Fruit fly (Drosophila melanogaster) whole organism, embryonic: ENCODE measurements around the gene NC2beta.

Experiments used
- Bgb ChIP-seq: fragments of 200-800 bp; sonication (Bioruptor generic); IDR thresholded peaks from 2 replicates; pipeline ENCODE4 v1.3.6; 2022; ENCODE audit warnings: missing biosample characterization, missing genetic modification characterization; ENCODE audit not compliant: partially characterized antibody
- CG12155 ChIP-seq: fragments of 200-800 bp; sonication (Bioruptor generic); optimal IDR thresholded peaks from 3 replicates; lab custom pipeline; 2016; ENCODE audit warnings: missing biosample characterization, missing genetic modification characterization
- CG12236 ChIP-seq: fragments of 200-800 bp; sonication (Bioruptor generic); optimal IDR thresholded peaks from 2 replicates; lab custom pipeline; 2016; ENCODE audit warnings: missing biosample characterization, missing genetic modification characterization
- CG12391 ChIP-seq: fragments of 200-800 bp; sonication (Bioruptor generic); optimal IDR thresholded peaks from 3 replicates; lab custom pipeline; 2018; ENCODE audit warnings: missing biosample characterization, mild to moderate bottlenecking, missing genetic modification characterization, moderate library complexity
- CG13287 ChIP-seq: fragments of 200-800 bp; sonication (Bioruptor generic); IDR thresholded peaks from 2 replicates; pipeline ENCODE4 v1.3.6; 2022; ENCODE audit warnings: missing biosample characterization, missing genetic modification characterization; ENCODE audit not compliant: partially characterized antibody
- CG13894 ChIP-seq: fragments of 200-800 bp; sonication (Bioruptor generic); optimal IDR thresholded peaks from 3 replicates; lab custom pipeline; 2018; ENCODE audit warnings: missing biosample characterization, mild to moderate bottlenecking, missing genetic modification characterization, moderate library complexity
- CG15514 ChIP-seq: fragments of 200-800 bp; sonication (Bioruptor generic); optimal IDR thresholded peaks from 3 replicates; lab custom pipeline; 2017; ENCODE audit warnings: missing biosample characterization, missing genetic modification characterization, mild to moderate bottlenecking, moderate library complexity, missing genetic modification reagents
- CG15601 ChIP-seq: fragments of 200-800 bp; sonication (Bioruptor generic); optimal IDR thresholded peaks from 3 replicates; lab custom pipeline; 2019; ENCODE audit warnings: missing biosample characterization, mild to moderate bottlenecking, missing genetic modification characterization, moderate library complexity
- CG1602 ChIP-seq: fragments of 200-800 bp; sonication (Bioruptor generic); optimal IDR thresholded peaks from 3 replicates; lab custom pipeline; 2016; ENCODE audit warnings: missing biosample characterization, missing genetic modification characterization
- CG17829 ChIP-seq: fragments of 200-800 bp; optimal IDR thresholded peaks from 2 replicates; lab custom pipeline; 2019; ENCODE audit warnings: missing biosample characterization, mild to moderate bottlenecking, missing genetic modification characterization, moderate library complexity
- CG18011 ChIP-seq: fragments of 200-800 bp; sonication (Bioruptor generic); optimal IDR thresholded peaks from 2 replicates; lab custom pipeline; 2017; ENCODE audit warnings: missing biosample characterization, missing genetic modification characterization, mild to moderate bottlenecking, moderate library complexity, missing genotype
- CG2116 ChIP-seq: fragments of 200-800 bp; sonication (Bioruptor generic); optimal IDR thresholded peaks from 3 replicates; lab custom pipeline; 2018; ENCODE audit warnings: missing biosample characterization, mild to moderate bottlenecking, missing genetic modification characterization
- CG30020 ChIP-seq: fragments of 200-800 bp; optimal IDR thresholded peaks from 2 replicates; lab custom pipeline; 2019; ENCODE audit warnings: missing biosample characterization, mild to moderate bottlenecking, missing genetic modification characterization, moderate library complexity
- CG34224 ChIP-seq: fragments of 200-800 bp; sonication (Bioruptor generic); IDR thresholded peaks from 3 replicates; pipeline ENCODE4 v1.3.6; 2022; ENCODE audit warnings: missing biosample characterization, missing genetic modification characterization; ENCODE audit not compliant: partially characterized antibody
- CG4617 ChIP-seq: fragments of 200-800 bp; sonication (Bioruptor generic); optimal IDR thresholded peaks from 3 replicates; lab custom pipeline; 2016; ENCODE audit warnings: missing biosample characterization, missing genetic modification characterization, borderline replicate concordance
- CG8388 ChIP-seq: fragments of 200-800 bp; sonication (Bioruptor generic); optimal IDR thresholded peaks from 2 replicates; lab custom pipeline; 2019; ENCODE audit warnings: missing biosample characterization, mild to moderate bottlenecking, missing genetic modification characterization, moderate library complexity
- CoRest ChIP-seq: fragments of 200-800 bp; sonication (Bioruptor generic); optimal IDR thresholded peaks from 3 replicates; lab custom pipeline; 2018; ENCODE audit warnings: missing biosample characterization, mild to moderate bottlenecking, missing genetic modification characterization, moderate library complexity
- HLH4C ChIP-seq: fragments of 200-800 bp; sonication (Bioruptor generic); IDR thresholded peaks from 3 replicates; pipeline ENCODE4 v1.3.6; 2022; ENCODE audit warnings: missing biosample characterization, missing genetic modification characterization; ENCODE audit not compliant: partially characterized antibody
- Hmr ChIP-seq: fragments of 200-800 bp; sonication (Bioruptor generic); optimal IDR thresholded peaks from 3 replicates; lab custom pipeline; 2017; ENCODE audit warnings: mild to moderate bottlenecking, missing biosample characterization, missing genetic modification reagents, missing genetic modification characterization
- Lhr ChIP-seq: fragments of 200-800 bp; sonication (Bioruptor generic); optimal IDR thresholded peaks from 3 replicates; lab custom pipeline; 2017; ENCODE audit warnings: mild to moderate bottlenecking, missing biosample characterization, missing genetic modification reagents, missing genetic modification characterization
- MESR4 ChIP-seq: fragments of 200-800 bp; sonication (Bioruptor generic); optimal IDR thresholded peaks from 2 replicates; lab custom pipeline; 2018; ENCODE audit warnings: missing biosample characterization, mild to moderate bottlenecking, missing genetic modification characterization, moderate library complexity
- Myb ChIP-seq: fragments of 200-800 bp; sonication (Bioruptor generic); optimal IDR thresholded peaks from 2 replicates; lab custom pipeline; 2016; ENCODE audit warnings: missing biosample characterization, missing genetic modification characterization
- Sin3A ChIP-seq: fragments of >200 bp; optimal IDR thresholded peaks from 2 replicates; lab custom pipeline; 2018
- Sry-δ ChIP-seq: fragments of 200-800 bp; sonication (Bioruptor generic); optimal IDR thresholded peaks from 2 replicates; lab custom pipeline; 2016; ENCODE audit warnings: missing biosample characterization, missing genetic modification characterization
- Ssrp ChIP-seq: fragments of 200-800 bp; sonication (Bioruptor generic); optimal IDR thresholded peaks from 2 replicates; lab custom pipeline; 2018; ENCODE audit warnings: missing biosample characterization, mild to moderate bottlenecking, missing genetic modification characterization, moderate library complexity
- Stat92E ChIP-seq, 3 experiments: fragments of >200 bp in 2 of 3; fragments of 200-800 bp in 1 of 3; sonication (Bioruptor generic) in 1 of 3; optimal IDR thresholded peaks; 2 replicates each; lab custom pipeline; 2017 to 2019; ENCODE audit warnings: missing biosample characterization in 3 of 3, missing genetic modification characterization in 3 of 3, mild to moderate bottlenecking in 1 of 3, moderate library complexity in 1 of 3
- ap ChIP-seq: fragments of 200-800 bp; sonication (Bioruptor generic); IDR thresholded peaks from 2 replicates; pipeline ENCODE4 v1.3.6; 2022; ENCODE audit warnings: missing biosample characterization, missing genetic modification characterization
- bbx ChIP-seq: fragments of 200-800 bp; sonication (Bioruptor generic); IDR thresholded peaks from 2 replicates; pipeline ENCODE4 v1.3.6; 2022; ENCODE audit warnings: missing biosample characterization, missing genetic modification characterization; ENCODE audit not compliant: partially characterized antibody
- bcd ChIP-seq: fragments of 200-800 bp; sonication (Bioruptor generic); optimal IDR thresholded peaks from 2 replicates; lab custom pipeline; 2017; ENCODE audit warnings: missing biosample characterization, mild to moderate bottlenecking, missing genetic modification characterization
- dysf ChIP-seq: fragments of 200-800 bp; sonication (Bioruptor generic); IDR thresholded peaks from 3 replicates; pipeline ENCODE4 v1.3.6; 2022; ENCODE audit warnings: missing biosample characterization, missing genetic modification characterization
- gcm2 ChIP-seq: fragments of 200-800 bp; sonication (Bioruptor generic); optimal IDR thresholded peaks from 2 replicates; lab custom pipeline; 2016; ENCODE audit warnings: missing biosample characterization, missing genetic modification characterization
- gsb-n ChIP-seq: fragments of 200-800 bp; sonication (Bioruptor generic); optimal IDR thresholded peaks from 3 replicates; lab custom pipeline; 2018; ENCODE audit warnings: missing biosample characterization, mild to moderate bottlenecking, missing genetic modification characterization
- ham ChIP-seq: fragments of 200-800 bp; sonication (Bioruptor generic); IDR thresholded peaks from 2 replicates; pipeline ENCODE4 v1.3.6; 2022; ENCODE audit warnings: missing biosample characterization, missing genetic modification characterization
- hbn ChIP-seq: fragments of 200-800 bp; sonication (Bioruptor generic); IDR thresholded peaks from 2 replicates; pipeline ENCODE4 v1.3.6; 2022; ENCODE audit warnings: missing biosample characterization, missing genetic modification characterization; ENCODE audit not compliant: partially characterized antibody
- kni ChIP-seq: fragments of 200-800 bp; sonication (Bioruptor generic); optimal IDR thresholded peaks from 3 replicates; lab custom pipeline; 2017; ENCODE audit warnings: mild to moderate bottlenecking, missing biosample characterization, missing genetic modification reagents, missing genetic modification characterization
- knrl ChIP-seq: fragments of 200-800 bp; sonication (Bioruptor generic); IDR thresholded peaks from 3 replicates; pipeline ENCODE4 v1.3.6; 2022; ENCODE audit warnings: missing biosample characterization, missing genetic modification characterization; ENCODE audit not compliant: partially characterized antibody
- pho ChIP-seq: fragments of 200-800 bp; sonication (Bioruptor generic); optimal IDR thresholded peaks from 2 replicates; lab custom pipeline; 2016; ENCODE audit warnings: missing biosample characterization, missing genetic modification characterization
- pzg ChIP-seq: fragments of 200-800 bp; sonication (Bioruptor generic); optimal IDR thresholded peaks from 3 replicates; lab custom pipeline; 2018; ENCODE audit warnings: missing biosample characterization, mild to moderate bottlenecking, missing genetic modification characterization, moderate library complexity
- ranshi ChIP-seq: fragments of 200-800 bp; sonication (Bioruptor generic); IDR thresholded peaks from 2 replicates; pipeline ENCODE4 v1.3.6; 2022; ENCODE audit warnings: missing biosample characterization, missing genetic modification characterization
- repo ChIP-seq: fragments of 200-800 bp; sonication (Bioruptor generic); optimal IDR thresholded peaks from 2 replicates; lab custom pipeline; 2016; ENCODE audit warnings: missing biosample characterization, missing genetic modification characterization
- row ChIP-seq: fragments of 200-800 bp; sonication (Bioruptor generic); IDR thresholded peaks from 3 replicates; pipeline ENCODE4 v1.3.6; 2022; ENCODE audit warnings: missing biosample characterization, missing genetic modification characterization
- sna ChIP-seq: fragments of 200-800 bp; sonication (Bioruptor generic); IDR thresholded peaks from 2 replicates; pipeline ENCODE4 v1.3.6; 2022; ENCODE audit warnings: missing biosample characterization, missing genetic modification characterization; ENCODE audit not compliant: partially characterized antibody
- sqz ChIP-seq: fragments of 200-800 bp; sonication (Bioruptor generic); optimal IDR thresholded peaks from 3 replicates; lab custom pipeline; 2018; ENCODE audit warnings: missing biosample characterization, mild to moderate bottlenecking, missing genetic modification characterization
- stc ChIP-seq: fragments of 200-800 bp; sonication (Bioruptor generic); IDR thresholded peaks from 2 replicates; pipeline ENCODE4 v1.3.6; 2022; ENCODE audit warnings: missing biosample characterization, missing genetic modification characterization
- trem ChIP-seq: fragments of 200-800 bp; optimal IDR thresholded peaks from 3 replicates; lab custom pipeline; 2019; ENCODE audit warnings: missing biosample characterization, mild to moderate bottlenecking, missing genetic modification characterization, moderate library complexity
- tup ChIP-seq: fragments of 200-800 bp; sonication (Bioruptor generic); optimal IDR thresholded peaks from 2 replicates; lab custom pipeline; 2016; ENCODE audit warnings: missing biosample characterization, mild to moderate bottlenecking, missing genetic modification characterization, moderate library complexity
- zen ChIP-seq: fragments of 200-800 bp; sonication (Bioruptor generic); optimal IDR thresholded peaks from 3 replicates; lab custom pipeline; 2018; ENCODE audit warnings: missing biosample characterization, mild to moderate bottlenecking, missing genetic modification characterization, moderate library complexity

The NC2beta gene

dm6 chr2L:15057225-15058117 is 49.9 kb downstream of the NC2beta start, which contains the start of gene ck:
Gene ck, minus strand, starts transcription at chr2L:15057862.
- TF ChIP-seq tup (GFP tag; lab: Kevin White, UChicago), result no peak
- TF ChIP-seq CG12155 (GFP tag; lab: Kevin White, UChicago), result peak; percentile 47
- TF ChIP-seq CG1602 (GFP tag; lab: Kevin White, UChicago), result no peak
- TF ChIP-seq pho (GFP tag; lab: Kevin White, UChicago), result no peak
- peak; percentile 80 for TF ChIP-seq Bgb
- peak; percentile 69 for TF ChIP-seq kni (GFP tag; lab: Kevin White, UChicago)
- peak; percentile 64 for TF ChIP-seq Hmr
- TF ChIP-seq CG34224 (GFP tag; lab: Robert Waterston, UW), result peak; percentile 59
- TF ChIP-seq CG15601 (tag; lab: Kevin White, UChicago), result peak; percentile 1
- TF ChIP-seq CG12236 (GFP tag; lab: Kevin White, UChicago), result no peak
- TF ChIP-seq CG17829 (tag; lab: Kevin White, UChicago), result peak; percentile 39
- no peak for TF ChIP-seq Ssrp (tag; lab: Kevin White, UChicago)
- peak; percentile 77 for TF ChIP-seq CG2116
- TF ChIP-seq CG8388 (GFP tag; lab: Kevin White, UChicago), result no peak
- peak; percentile 93 for TF ChIP-seq pzg (GFP tag; lab: Kevin White, UChicago)
- TF ChIP-seq Stat92E (GFP tag; optimal IDR thresholded peaks at IDR 0.05; lab: Kevin White, UChicago), result peak in 1 of 3 experiments; percentile 27
- peak; percentile 60 for TF ChIP-seq knrl (GFP tag; lab: Robert Waterston, UW)
- TF ChIP-seq sqz (GFP tag; lab: Kevin White, UChicago), result no peak
- TF ChIP-seq gcm2, result no peak
- TF ChIP-seq MESR4 (GFP tag; lab: Kevin White, UChicago), result peak; percentile 49
- peak; percentile 64 for TF ChIP-seq Sin3A (lab: Kevin White, UChicago)
- TF ChIP-seq CG4617, result peak; percentile 13
- TF ChIP-seq CG13894 (tag; lab: Kevin White, UChicago), result peak; percentile 23
- TF ChIP-seq dysf, result no peak
- TF ChIP-seq ham (GFP tag; lab: Robert Waterston, UW), result no peak
- no peak for TF ChIP-seq ap (GFP tag; lab: Robert Waterston, UW)
- TF ChIP-seq sna, result peak; percentile 65
- peak; percentile 30; the same call in 1 of the 3 replicates for TF ChIP-seq row (GFP tag; lab: Robert Waterston, UW)
- peak; percentile 82 for TF ChIP-seq Lhr
- TF ChIP-seq bbx (GFP tag; lab: Robert Waterston, UW), result peak; percentile 88
- peak; percentile 2 for TF ChIP-seq CG12391 (tag; lab: Kevin White, UChicago)
- no peak for TF ChIP-seq repo
- TF ChIP-seq bcd (GFP tag; lab: Kevin White, UChicago), result peak; percentile 24
- TF ChIP-seq HLH4C (GFP tag; lab: Robert Waterston, UW), result peak; percentile 83
- TF ChIP-seq Sry-δ (GFP tag; lab: Kevin White, UChicago), result peak; percentile 68
- peak; percentile 66 for TF ChIP-seq zen (tag; lab: Kevin White, UChicago)
- peak; percentile 22 for TF ChIP-seq CG30020 (tag; lab: Kevin White, UChicago)
- peak; percentile 74 for TF ChIP-seq CG13287 (GFP tag; lab: Robert Waterston, UW)
- TF ChIP-seq gsb-n (tag; lab: Kevin White, UChicago), result peak; percentile 29
- TF ChIP-seq hbn, result peak; percentile 66
- peak; percentile 50 for TF ChIP-seq CG15514 (GFP tag; lab: Kevin White, UChicago)
- TF ChIP-seq trem (tag; lab: Kevin White, UChicago), result peak; percentile 61
- no peak for TF ChIP-seq CG18011 (GFP tag; lab: Kevin White, UChicago)
- peak; percentile 11; the same call in 1 of the 2 replicates for TF ChIP-seq stc (GFP tag; lab: Robert Waterston, UW)
- peak; percentile 77 for TF ChIP-seq Myb
- TF ChIP-seq CoRest (tag; lab: Kevin White, UChicago), result peak; percentile 15
- no peak for TF ChIP-seq ranshi
